Fruit fly (Drosophila melanogaster) ovary, adult (tissue): ENCODE data around the gene nAChRbeta1.

Source experiments
- CG17801 ChIP-seq: fragments of 200-800 bp; optimal IDR thresholded peaks from 2 replicates; lab custom pipeline; 2019; ENCODE audit warnings: missing biosample characterization, mild to moderate bottlenecking, missing genetic modification characterization, moderate library complexity; ENCODE audit not compliant: partially characterized antibody

nAChRbeta1 gene

DNA sequence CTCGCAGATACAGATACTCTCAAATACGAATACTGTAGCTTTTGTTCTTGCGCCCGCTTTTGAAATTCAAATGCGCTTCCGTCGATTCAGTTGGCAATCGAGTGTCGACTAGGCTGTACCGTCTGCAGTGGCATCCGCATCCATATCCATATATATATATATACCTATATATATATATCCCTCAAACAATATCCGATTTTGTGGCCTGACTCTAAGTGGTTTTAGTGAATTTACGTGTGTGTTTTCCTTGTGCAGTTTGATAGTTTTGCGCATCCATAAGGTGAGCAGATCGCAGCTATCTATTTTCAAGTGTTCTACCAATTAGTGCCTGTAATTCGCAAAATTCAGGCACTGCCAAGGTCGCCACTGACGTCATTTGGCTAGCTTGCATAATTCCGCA lies 14.6 kb upstream of the nAChRbeta1 start:
- TF ChIP-seq CG17801 (GFP tag; lab: Kevin White, UChicago): no peak

DNA sequence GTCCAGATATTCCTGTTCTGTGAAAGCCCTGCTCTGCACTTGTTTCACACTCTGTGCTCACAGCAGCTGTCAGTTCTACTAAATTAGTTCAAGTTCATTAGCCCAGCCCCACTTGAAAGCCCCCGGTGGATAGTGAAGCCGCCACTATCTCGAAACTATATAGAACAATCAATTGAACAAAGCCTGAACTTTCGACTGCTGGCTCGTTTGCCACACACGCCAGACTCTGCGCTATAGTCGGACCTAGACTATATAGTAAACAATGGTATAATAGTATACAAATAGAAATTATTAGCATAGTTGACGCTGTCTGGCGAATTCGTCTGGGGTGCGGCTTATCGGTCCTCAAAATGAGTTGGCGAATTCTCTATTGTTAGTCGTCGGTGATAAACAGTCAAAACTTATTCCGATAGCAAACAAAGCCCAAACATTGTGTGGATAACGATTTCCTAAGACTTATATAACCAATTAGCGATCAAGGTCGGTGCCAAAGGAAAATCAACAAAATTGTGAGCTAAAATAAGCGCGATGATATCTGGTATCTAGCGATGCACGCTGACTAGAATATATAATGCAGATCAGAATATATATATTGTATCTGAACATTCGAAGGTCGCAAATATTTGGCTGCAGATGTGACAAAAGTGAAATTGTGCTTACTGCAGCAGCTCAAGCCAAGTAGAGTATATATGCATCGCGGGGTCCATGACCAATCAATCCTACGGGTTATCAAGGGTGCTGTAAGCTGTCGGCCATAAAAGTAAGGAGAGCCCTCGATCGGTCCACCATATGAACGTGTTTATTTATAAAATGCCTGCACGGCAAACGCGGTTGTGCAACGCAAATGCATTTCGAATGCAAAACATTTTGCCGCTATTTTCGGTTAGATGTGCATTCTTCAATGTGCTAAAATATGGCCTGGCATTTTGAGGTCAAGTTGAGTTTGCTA lies 13.5 kb upstream of the nAChRbeta1 start:
- TF ChIP-seq CG17801 (GFP tag; lab: Kevin White, UChicago): no peak

DNA sequence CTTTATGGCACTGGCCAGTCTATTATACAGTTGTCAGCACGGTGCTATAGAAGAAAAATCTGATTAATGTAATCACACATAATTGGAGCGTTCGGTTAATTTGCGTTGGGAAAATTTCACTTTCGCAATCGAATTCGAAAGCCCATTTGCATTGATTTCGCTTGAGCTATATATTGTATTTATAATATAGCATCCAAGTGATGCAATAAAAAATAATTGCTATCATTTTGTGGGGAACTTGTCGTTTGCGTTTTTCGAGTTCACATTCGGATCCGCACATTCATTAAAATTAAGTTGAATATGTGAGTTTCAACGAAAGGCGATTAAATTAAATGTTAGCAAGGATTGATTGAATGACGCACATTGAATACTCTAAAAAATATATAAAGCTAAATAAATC lies 12.1 kb upstream of the nAChRbeta1 start:
- no peak for TF ChIP-seq CG17801 (GFP tag; lab: Kevin White, UChicago)

DNA sequence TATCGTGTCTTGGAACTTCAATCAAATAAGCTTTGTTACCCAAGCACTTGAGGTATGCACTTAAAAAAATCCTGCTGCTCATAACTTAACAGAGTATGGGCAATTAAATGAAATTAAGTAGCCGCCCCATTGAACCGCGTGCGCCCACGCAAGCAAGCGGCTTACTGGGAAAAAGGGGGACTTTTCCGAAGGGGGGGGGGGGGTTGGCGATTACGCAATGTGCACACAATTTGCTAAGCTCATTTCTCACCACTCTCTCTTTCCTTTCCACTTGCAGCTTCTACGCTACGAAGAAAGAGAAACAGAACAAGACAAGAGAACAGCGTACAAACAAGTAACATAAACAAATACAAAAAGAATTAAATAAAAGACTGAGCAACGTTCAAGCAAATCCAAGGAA lies 11.6 kb upstream of the nAChRbeta1 start:
- TF ChIP-seq CG17801 (GFP tag; lab: Kevin White, UChicago): no peak

DNA sequence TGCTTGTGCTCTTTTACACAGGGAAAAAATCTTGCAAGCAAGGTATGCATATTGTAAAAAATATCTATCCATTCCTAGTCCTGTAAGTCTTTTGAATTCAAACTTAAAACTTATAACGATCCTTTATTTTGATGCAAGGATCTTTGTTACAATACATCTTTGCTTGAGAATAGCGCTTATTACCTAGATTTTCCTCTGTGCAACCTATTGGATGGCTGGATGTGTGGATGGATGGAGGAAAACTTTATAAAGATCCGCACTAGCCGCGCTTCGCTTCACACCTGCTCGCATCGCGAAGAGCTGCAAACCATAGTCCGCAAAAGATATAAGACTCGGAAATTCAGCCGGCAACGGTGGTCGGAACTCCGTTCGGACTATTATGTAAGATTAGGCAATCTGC lies 7.8 kb upstream of the nAChRbeta1 start, which contains the start of gene CG15020:
TSS of gene CG15020 (plus strand) at position 301 of the 400 bp plus-strand sequence.
- no peak for TF ChIP-seq CG17801 (GFP tag; lab: Kevin White, UChicago)

DNA sequence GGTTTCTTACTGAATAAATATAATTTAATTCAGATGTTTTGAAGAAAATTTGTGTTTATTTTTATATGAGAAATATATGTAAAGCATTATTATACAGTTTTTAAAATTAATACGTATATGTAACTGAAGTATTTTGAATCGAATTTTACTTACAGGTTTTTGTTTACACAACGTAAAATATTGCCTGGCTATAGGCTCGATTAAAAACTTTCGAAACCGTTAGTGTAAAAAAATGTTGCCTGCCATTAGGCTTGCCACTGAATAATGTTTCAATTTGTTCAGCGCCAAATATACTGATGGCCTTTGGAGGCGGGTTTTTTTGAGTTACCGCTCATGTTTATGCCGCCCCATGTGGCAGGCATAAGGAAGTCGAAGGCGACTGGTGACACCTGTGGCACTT lies 2.6 kb upstream of the nAChRbeta1 start:
- no peak for TF ChIP-seq CG17801 (GFP tag; lab: Kevin White, UChicago)

DNA sequence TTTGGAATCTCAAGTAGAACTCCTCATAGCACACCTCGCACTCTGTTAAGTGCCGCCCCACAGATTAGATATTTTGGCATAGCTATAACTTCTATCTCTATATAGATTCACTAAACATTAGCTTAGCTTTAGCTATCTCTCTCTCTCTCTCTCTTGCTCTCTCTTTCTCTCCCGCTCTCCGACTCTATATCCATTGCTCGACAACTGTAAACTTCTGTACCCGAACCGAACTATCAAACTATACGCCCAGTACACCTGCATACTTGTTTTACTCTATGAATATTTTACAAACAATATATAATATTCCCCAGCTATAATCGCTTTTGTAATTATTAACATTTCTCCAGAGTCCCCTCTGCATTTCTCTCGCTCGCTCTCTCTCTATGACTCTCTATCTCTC lies 1.2 kb downstream of the nAChRbeta1 start:
- TF ChIP-seq CG17801 (GFP tag; lab: Kevin White, UChicago): no peak

DNA sequence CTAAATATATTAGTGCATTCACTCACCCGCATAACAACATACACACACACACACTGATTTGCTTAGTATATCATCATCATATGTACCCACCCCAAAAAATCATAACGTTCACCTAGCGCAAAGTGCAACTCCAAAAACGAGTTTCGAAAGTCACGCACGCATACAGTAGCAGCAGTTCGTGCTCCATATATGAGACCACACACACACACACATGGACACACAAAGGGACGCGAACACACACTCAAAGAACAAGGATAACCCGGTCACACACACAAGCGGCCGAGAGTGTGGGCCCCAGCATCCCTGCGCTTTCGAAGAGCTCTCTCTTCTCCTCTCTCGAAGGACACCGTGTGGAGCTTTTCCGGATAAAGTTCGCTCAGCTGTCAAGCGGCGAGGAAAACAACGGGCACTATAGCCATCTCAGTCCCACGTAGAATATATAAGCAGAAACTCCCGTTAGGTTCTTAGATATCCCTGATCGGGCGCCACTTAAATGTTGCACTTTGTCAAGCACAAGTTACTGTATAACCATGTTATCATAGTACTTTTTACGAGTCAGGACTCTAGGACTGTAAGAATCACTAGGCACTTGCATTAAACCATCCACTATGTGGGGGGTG lies 2.1 kb downstream of the nAChRbeta1 start:
- no peak for TF ChIP-seq CG17801 (GFP tag; lab: Kevin White, UChicago)

DNA sequence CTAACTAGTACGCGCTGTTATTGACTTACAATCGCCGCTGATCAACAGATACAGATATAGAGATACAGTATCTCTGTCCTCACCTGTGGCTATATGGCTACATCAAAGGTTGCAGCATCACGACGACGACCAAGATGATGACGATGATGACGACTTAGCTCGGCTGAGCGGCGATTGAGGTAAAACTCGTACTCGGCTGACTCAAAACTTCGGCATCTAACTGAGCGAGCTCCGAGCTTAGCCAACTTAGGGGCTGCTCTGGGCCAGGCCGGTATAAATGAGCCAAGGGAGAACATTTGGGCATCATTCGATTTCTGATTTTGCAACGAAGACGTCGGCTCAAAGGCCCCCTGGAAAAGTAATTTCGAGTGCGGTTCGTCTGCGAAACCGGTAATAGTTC lies 7.3 kb downstream of the nAChRbeta1 start, which contains the start of gene CG15021:
TSS of gene CG15021 (plus strand) at position 301 of the 400 bp plus-strand sequence.
- no peak for TF ChIP-seq CG17801 (GFP tag; lab: Kevin White, UChicago)

DNA sequence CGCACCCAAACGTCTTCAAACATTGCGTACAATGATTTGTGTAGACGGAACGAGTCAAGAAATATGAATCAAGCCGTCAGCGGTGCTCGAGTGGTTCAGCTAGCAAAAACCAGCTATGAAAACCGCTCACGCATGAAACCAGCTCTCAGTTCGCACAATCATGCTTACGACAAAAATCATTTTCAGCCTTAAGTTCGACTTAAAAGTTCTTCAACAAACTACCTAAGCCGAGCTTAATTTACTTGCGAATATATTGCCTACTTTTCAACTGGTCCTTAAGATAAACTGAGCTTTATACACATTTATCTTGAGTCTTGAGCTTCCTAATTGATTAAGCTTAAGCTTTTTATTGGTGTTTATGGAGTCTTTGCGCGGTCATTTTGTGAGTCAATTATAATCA lies 11.0 kb downstream of the nAChRbeta1 start:
- TF ChIP-seq CG17801 (GFP tag; lab: Kevin White, UChicago): no peak

DNA sequence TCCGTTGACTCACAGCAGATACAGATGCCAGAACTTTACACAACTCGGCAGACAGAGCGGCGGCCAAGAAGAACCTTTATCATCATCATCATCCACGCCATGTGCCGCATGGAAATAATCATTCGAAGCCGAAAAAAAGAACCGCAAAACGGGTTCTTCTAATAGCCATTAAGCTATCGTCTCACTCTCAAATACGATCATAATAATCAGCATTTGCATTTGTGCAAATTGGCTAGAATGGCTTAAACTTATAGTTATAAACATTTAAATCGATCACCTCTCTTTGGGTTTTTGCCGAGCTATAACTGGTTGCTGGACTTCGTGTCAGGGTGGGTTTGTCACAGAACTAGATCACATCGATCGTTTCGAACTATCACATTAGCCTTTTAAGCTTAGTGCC lies 13.0 kb downstream of the nAChRbeta1 start:
- no peak for TF ChIP-seq CG17801 (GFP tag; lab: Kevin White, UChicago)

DNA sequence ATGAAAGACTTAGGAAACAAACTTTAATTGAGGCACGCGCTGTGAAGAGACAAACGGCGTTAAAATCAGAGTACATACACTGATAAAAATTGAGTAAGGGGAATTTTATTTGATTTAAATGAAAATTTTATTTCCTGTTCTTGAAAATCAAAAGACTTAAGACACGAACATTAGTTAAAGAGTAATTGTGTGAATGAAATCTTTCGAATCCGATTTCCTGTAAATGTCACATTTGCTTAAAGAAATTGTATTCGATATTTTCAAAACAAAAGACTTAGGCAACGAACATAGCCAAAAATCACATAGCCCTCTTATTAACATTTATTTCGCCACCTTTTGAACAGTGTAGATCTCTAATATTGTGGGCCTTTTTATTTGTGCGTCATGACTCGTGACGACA lies 16.7 kb downstream of the nAChRbeta1 start:
- no peak for TF ChIP-seq CG17801 (GFP tag; lab: Kevin White, UChicago)

DNA sequence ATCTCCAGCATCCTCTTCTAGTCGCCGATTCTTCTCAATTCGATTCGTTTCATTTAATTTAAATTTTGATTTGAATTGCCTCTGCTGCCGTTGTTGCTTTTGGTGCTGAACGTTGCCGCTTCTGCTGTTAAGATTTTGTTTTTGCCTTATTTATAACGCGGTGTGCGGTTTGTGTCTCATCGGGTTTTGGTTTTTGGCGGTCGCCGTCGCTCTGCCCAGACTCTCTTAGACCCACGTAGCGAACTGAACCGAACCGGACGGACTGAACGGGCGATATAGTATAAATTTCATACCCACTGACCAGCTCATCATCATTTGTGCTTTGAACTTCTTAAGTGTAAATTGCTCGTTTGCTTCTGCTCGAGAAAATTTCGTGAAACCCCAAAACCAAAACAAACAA lies 17.1 kb downstream of the nAChRbeta1 start, which contains the start of gene CG12607:
TSS of gene CG12607 (plus strand) at position 301 of the 400 bp plus-strand sequence.
- no peak for TF ChIP-seq CG17801 (GFP tag; lab: Kevin White, UChicago)

DNA sequence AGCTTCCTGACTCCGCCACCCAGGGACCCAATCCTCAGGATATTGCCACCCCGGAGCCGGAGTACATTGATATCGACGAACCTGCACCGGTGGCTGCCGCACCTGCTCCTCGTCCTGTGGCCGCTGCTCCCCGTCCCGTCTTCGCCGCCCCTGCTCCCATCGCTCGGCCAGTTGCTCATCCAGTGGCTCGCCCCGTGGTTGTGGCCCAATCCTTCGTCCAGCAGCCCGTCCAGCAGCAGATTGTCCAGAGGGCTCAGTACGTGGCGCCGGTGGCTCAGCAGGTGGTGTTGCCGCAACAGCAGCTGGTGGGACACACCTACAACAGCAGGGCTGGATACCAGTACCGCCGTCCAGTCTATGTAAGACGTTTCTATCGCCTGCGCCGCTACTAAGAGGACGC lies 18.1 kb downstream of the nAChRbeta1 start:
- TF ChIP-seq CG17801 (GFP tag; lab: Kevin White, UChicago): no peak

DNA sequence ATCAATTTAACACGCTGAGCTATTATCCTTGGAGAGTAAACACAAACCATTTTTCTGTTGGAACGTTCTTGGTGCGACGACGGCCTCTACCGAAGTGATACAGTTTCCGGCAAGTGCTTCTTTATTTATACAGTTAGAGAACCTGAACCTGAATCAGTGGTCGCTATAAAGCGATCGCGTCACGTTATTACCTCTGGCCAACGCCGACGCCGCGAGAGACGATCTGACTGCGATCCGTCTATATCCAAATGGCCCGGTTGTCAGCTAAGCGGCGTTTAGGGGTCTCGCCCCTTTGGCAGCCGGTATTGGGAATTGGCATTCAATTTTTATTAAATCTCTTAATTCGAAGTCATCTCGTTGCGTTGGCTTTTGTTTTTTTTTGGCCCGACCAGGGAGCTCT lies 28.9 kb downstream of the nAChRbeta1 start, which contains the start of gene CG11345:
TSS of gene CG11345 (minus strand) at position 101 of the 400 bp plus-strand sequence.
- no peak for TF ChIP-seq CG17801 (GFP tag; lab: Kevin White, UChicago)
